Fruit fly (Drosophila melanogaster) whole organism, embryonic: Measurements from ENCODE around the gene Hayan.

ENCODE experiments used
- Adf1 ChIP-seq: fragments of 200-800 bp; sonication (Bioruptor generic); IDR thresholded peaks from 2 replicates; pipeline ENCODE4 v1.3.6; 2022; ENCODE audit warnings: missing biosample characterization, missing genetic modification characterization
- Aef1 ChIP-seq: fragments of 200-800 bp; sonication (Bioruptor generic); IDR thresholded peaks from 3 replicates; pipeline ENCODE4 v1.3.6; 2022; ENCODE audit warnings: missing biosample characterization, missing genetic modification characterization
- CG10274 ChIP-seq: fragments of 200-800 bp; sonication (Bioruptor generic); optimal IDR thresholded peaks from 3 replicates; lab custom pipeline; 2017; ENCODE audit warnings: missing biosample characterization, mild to moderate bottlenecking, missing genetic modification characterization
- CG10366 ChIP-seq: fragments of 200-800 bp; sonication (Bioruptor generic); IDR thresholded peaks from 2 replicates; pipeline ENCODE4 v1.3.6; 2022; ENCODE audit warnings: missing biosample characterization, missing genetic modification characterization
- CG13287 ChIP-seq: fragments of 200-800 bp; sonication (Bioruptor generic); IDR thresholded peaks from 2 replicates; pipeline ENCODE4 v1.3.6; 2022; ENCODE audit warnings: missing biosample characterization, missing genetic modification characterization; ENCODE audit not compliant: partially characterized antibody
- CG14050 ChIP-seq: fragments of 200-800 bp; sonication (Bioruptor generic); IDR thresholded peaks from 3 replicates; pipeline ENCODE4 v1.3.6; 2022; ENCODE audit warnings: missing biosample characterization, missing genetic modification characterization
- CG14860 ChIP-seq: fragments of 200-800 bp; sonication (Bioruptor generic); IDR thresholded peaks from 3 replicates; pipeline ENCODE4 v1.3.6; 2022; ENCODE audit warnings: missing biosample characterization, missing genetic modification characterization; ENCODE audit not compliant: partially characterized antibody
- CG18262 ChIP-seq: fragments of 200-800 bp; optimal IDR thresholded peaks from 3 replicates; lab custom pipeline; 2019; ENCODE audit warnings: missing biosample characterization, mild to moderate bottlenecking, missing genetic modification characterization, moderate library complexity
- CG2875 ChIP-seq: fragments of 200-800 bp; sonication (Bioruptor generic); optimal IDR thresholded peaks from 2 replicates; lab custom pipeline; 2017; ENCODE audit warnings: missing biosample characterization, mild to moderate bottlenecking, missing genetic modification characterization, missing genetic modification reagents
- CG31388 ChIP-seq: fragments of 200-800 bp; sonication (Bioruptor generic); optimal IDR thresholded peaks from 2 replicates; lab custom pipeline; 2016; ENCODE audit warnings: missing biosample characterization, missing genetic modification characterization
- CG32767 ChIP-seq: fragments of 200-800 bp; sonication (Bioruptor generic); IDR thresholded peaks from 2 replicates; pipeline ENCODE4 v1.3.6; 2022; ENCODE audit warnings: missing biosample characterization, missing genetic modification characterization
- CG42726 ChIP-seq: fragments of 200-800 bp; sonication (Bioruptor generic); IDR thresholded peaks from 2 replicates; pipeline ENCODE4 v1.3.6; 2022; ENCODE audit warnings: missing biosample characterization, missing genetic modification characterization; ENCODE audit not compliant: partially characterized antibody
- CG5245 ChIP-seq: fragments of 200-800 bp; sonication (Bioruptor generic); optimal IDR thresholded peaks from 3 replicates; lab custom pipeline; 2016; ENCODE audit warnings: missing biosample characterization, missing genetic modification characterization
- CG7372 ChIP-seq: fragments of 200-800 bp; sonication (Bioruptor generic); IDR thresholded peaks from 2 replicates; pipeline ENCODE4 v1.3.6; 2022; ENCODE audit warnings: missing biosample characterization, missing genetic modification characterization
- CG7745 ChIP-seq: fragments of 200-800 bp; sonication (Bioruptor generic); optimal IDR thresholded peaks from 2 replicates; lab custom pipeline; 2018; ENCODE audit warnings: missing biosample characterization, mild to moderate bottlenecking, missing genetic modification characterization, moderate library complexity
- CG7963 ChIP-seq: fragments of 200-800 bp; sonication (Bioruptor generic); IDR thresholded peaks from 3 replicates; pipeline ENCODE4 v1.3.6; 2022; ENCODE audit warnings: missing biosample characterization, missing genetic modification characterization; ENCODE audit not compliant: partially characterized antibody
- CG9609 ChIP-seq: fragments of 200-800 bp; sonication (Bioruptor generic); optimal IDR thresholded peaks from 3 replicates; lab custom pipeline; 2016; ENCODE audit warnings: missing biosample characterization, missing genetic modification characterization
- CG9876 ChIP-seq: fragments of 200-800 bp; sonication (Bioruptor generic); optimal IDR thresholded peaks from 2 replicates; lab custom pipeline; 2016; ENCODE audit warnings: missing biosample characterization, missing genetic modification characterization
- Dad ChIP-seq: fragments of 200-800 bp; sonication (Bioruptor generic); optimal IDR thresholded peaks from 3 replicates; lab custom pipeline; 2016; ENCODE audit warnings: missing biosample characterization, missing genetic modification characterization
- Dbx ChIP-seq: fragments of 200-800 bp; sonication (Bioruptor generic); IDR thresholded peaks from 3 replicates; pipeline ENCODE4 v1.3.6; 2022; ENCODE audit warnings: missing biosample characterization, missing genetic modification characterization
- Dfd ChIP-seq, 2 experiments: fragments of >200 bp; optimal IDR thresholded peaks; 2 replicates each; lab custom pipeline; 2017; ENCODE audit warnings: missing biosample characterization in 2 of 2, missing genetic modification characterization in 2 of 2
- Dll ChIP-seq: fragments of 200-800 bp; sonication (Bioruptor generic); IDR thresholded peaks from 4 replicates; pipeline ENCODE4 v1.3.6; 2022; ENCODE audit warnings: missing biosample characterization, missing genetic modification characterization; ENCODE audit not compliant: partially characterized antibody
- ERR ChIP-seq: fragments of 200-800 bp; sonication (Bioruptor generic); optimal IDR thresholded peaks from 2 replicates; lab custom pipeline; 2016; ENCODE audit warnings: missing biosample characterization, missing genetic modification characterization
- Fer3 ChIP-seq: fragments of 200-800 bp; sonication (Bioruptor generic); optimal IDR thresholded peaks from 2 replicates; lab custom pipeline; 2018; ENCODE audit warnings: missing biosample characterization, mild to moderate bottlenecking, missing genetic modification characterization, moderate library complexity
- HLH4C ChIP-seq: fragments of 200-800 bp; sonication (Bioruptor generic); IDR thresholded peaks from 3 replicates; pipeline ENCODE4 v1.3.6; 2022; ENCODE audit warnings: missing biosample characterization, missing genetic modification characterization; ENCODE audit not compliant: partially characterized antibody
- Hand ChIP-seq: fragments of 200-800 bp; sonication (Bioruptor generic); optimal IDR thresholded peaks from 2 replicates; lab custom pipeline; 2017; ENCODE audit warnings: mild to moderate bottlenecking, missing biosample characterization, missing genetic modification reagents, missing genetic modification characterization
- Hr3 ChIP-seq: fragments of 200-800 bp; sonication (Bioruptor generic); optimal IDR thresholded peaks from 3 replicates; lab custom pipeline; 2016; ENCODE audit warnings: missing biosample characterization, missing genetic modification characterization
- Pdp1 ChIP-seq, 2 experiments: fragments of 200-800 bp; sonication (Bioruptor generic); optimal IDR thresholded peaks; 3 replicates each; lab custom pipeline; 2016; ENCODE audit warnings: missing biosample characterization in 2 of 2, missing genetic modification characterization in 2 of 2, mild to moderate bottlenecking in 1 of 2, moderate library complexity in 1 of 2
- Ravus ChIP-seq: fragments of 200-800 bp; sonication (Bioruptor generic); IDR thresholded peaks from 2 replicates; pipeline ENCODE4 v1.3.6; 2022; ENCODE audit warnings: missing biosample characterization, missing genetic modification characterization
- Usf ChIP-seq: fragments of 200-800 bp; sonication (Bioruptor generic); optimal IDR thresholded peaks from 2 replicates; lab custom pipeline; 2017; ENCODE audit warnings: missing genotype, missing biosample characterization, missing genetic modification characterization
- amos ChIP-seq: fragments of 200-800 bp; sonication (Bioruptor generic); IDR thresholded peaks from 2 replicates; pipeline ENCODE4 v1.3.6; 2022; ENCODE audit warnings: missing biosample characterization, missing genetic modification characterization; ENCODE audit not compliant: partially characterized antibody
- bowl ChIP-seq: fragments of 200-800 bp; sonication (Bioruptor generic); IDR thresholded peaks from 2 replicates; pipeline ENCODE4 v1.3.6; 2022; ENCODE audit warnings: missing biosample characterization, missing genetic modification characterization
- chinmo ChIP-seq: fragments of 200-800 bp; sonication (Bioruptor generic); IDR thresholded peaks from 4 replicates; pipeline ENCODE4 v1.3.6; 2022; ENCODE audit warnings: missing biosample characterization, missing genetic modification characterization; ENCODE audit not compliant: partially characterized antibody
- ci ChIP-seq: fragments of 200-800 bp; sonication (Bioruptor generic); IDR thresholded peaks from 3 replicates; pipeline ENCODE4 v1.3.6; 2022; ENCODE audit warnings: missing biosample characterization, missing genetic modification characterization
- dati ChIP-seq: fragments of 200-800 bp; sonication (Bioruptor generic); IDR thresholded peaks from 2 replicates; pipeline ENCODE4 v1.3.6; 2022; ENCODE audit warnings: missing biosample characterization, missing genetic modification characterization
- dpn ChIP-seq, 2 experiments: fragments of 200-800 bp; sonication (Bioruptor generic); optimal IDR thresholded peaks; 3 replicates each; lab custom pipeline; 2016; ENCODE audit warnings: missing biosample characterization in 2 of 2, missing genetic modification characterization in 2 of 2
- fru ChIP-seq: fragments of >200 bp; optimal IDR thresholded peaks from 2 replicates; lab custom pipeline; 2017
- fu2 ChIP-seq: fragments of 200-800 bp; sonication (Bioruptor generic); optimal IDR thresholded peaks from 2 replicates; lab custom pipeline; 2016; ENCODE audit warnings: missing biosample characterization, missing genetic modification characterization
- hbn ChIP-seq: fragments of 200-800 bp; sonication (Bioruptor generic); IDR thresholded peaks from 2 replicates; pipeline ENCODE4 v1.3.6; 2022; ENCODE audit warnings: missing biosample characterization, missing genetic modification characterization; ENCODE audit not compliant: partially characterized antibody
- luna ChIP-seq: fragments of 200-800 bp; sonication (Bioruptor generic); optimal IDR thresholded peaks from 2 replicates; lab custom pipeline; 2016; ENCODE audit warnings: missing biosample characterization, missing genetic modification characterization
- nom ChIP-seq: fragments of 200-800 bp; sonication (Bioruptor generic); optimal IDR thresholded peaks from 2 replicates; lab custom pipeline; 2017; ENCODE audit warnings: missing biosample characterization, missing genetic modification characterization, mild to moderate bottlenecking, moderate library complexity, missing genetic modification reagents
- odd ChIP-seq: fragments of 200-800 bp; sonication (Bioruptor generic); optimal IDR thresholded peaks from 2 replicates; lab custom pipeline; 2017; ENCODE audit warnings: missing biosample characterization, mild to moderate bottlenecking, missing genetic modification characterization
- run ChIP-seq: fragments of 200-800 bp; sonication (Bioruptor generic); optimal IDR thresholded peaks from 3 replicates; lab custom pipeline; 2018; ENCODE audit warnings: missing biosample characterization, mild to moderate bottlenecking, missing genetic modification characterization
- sd ChIP-seq: fragments of 200-800 bp; sonication (Bioruptor generic); optimal IDR thresholded peaks from 3 replicates; lab custom pipeline; 2018; ENCODE audit warnings: missing biosample characterization, mild to moderate bottlenecking, missing genetic modification characterization, moderate library complexity
- sens-2 ChIP-seq: fragments of 200-800 bp; sonication (Bioruptor generic); IDR thresholded peaks from 2 replicates; pipeline ENCODE4 v1.3.6; 2022; ENCODE audit warnings: missing biosample characterization, missing genetic modification characterization
- sima ChIP-seq: fragments of 200-800 bp; sonication (Bioruptor generic); optimal IDR thresholded peaks from 2 replicates; lab custom pipeline; 2016; ENCODE audit warnings: missing biosample characterization, missing genetic modification characterization
- sqz ChIP-seq: fragments of 200-800 bp; sonication (Bioruptor generic); optimal IDR thresholded peaks from 3 replicates; lab custom pipeline; 2018; ENCODE audit warnings: missing biosample characterization, mild to moderate bottlenecking, missing genetic modification characterization
- vvl ChIP-seq: fragments of 200-800 bp; sonication (Bioruptor generic); IDR thresholded peaks from 2 replicates; pipeline ENCODE4 v1.3.6; 2022; ENCODE audit warnings: missing biosample characterization, missing genetic modification characterization

Hayan gene

dm6 chrX:18483261-18484218, at the start of gene Hayan (continued):
- TF ChIP-seq bowl (no peak), ERR (GFP tag; lab: Kevin White, UChicago) (no peak), CG32767 (GFP tag; lab: Robert Waterston, UW) (no peak), CG10274 (GFP tag; lab: Kevin White, UChicago) (no peak), nom (GFP tag; lab: Kevin White, UChicago) (peak; percentile 78), Fer3 (tag; lab: Kevin White, UChicago) (no peak), CG18262 (tag; lab: Kevin White, UChicago) (no peak), CG13287 (GFP tag; lab: Robert Waterston, UW) (peak; percentile 18; the same call in 1 of the 2 replicates), CG7372 (no peak), fru (no peak), Dad (no peak), Hr3 (GFP tag; lab: Kevin White, UChicago) (no peak), run (tag; lab: Kevin White, UChicago) (no peak), CG9609 (GFP tag; lab: Kevin White, UChicago) (no peak), fu2 (GFP tag; lab: Kevin White, UChicago) (no peak), Usf (no peak), CG5245 (GFP tag; lab: Kevin White, UChicago) (no peak), amos (GFP tag; lab: Robert Waterston, UW) (no peak), odd (GFP tag; lab: Kevin White, UChicago) (no peak), CG42726 (GFP tag; lab: Robert Waterston, UW) (no peak), Dbx (GFP tag; lab: Robert Waterston, UW) (peak; percentile 6; the same call in 1 of the 3 replicates), CG7963 (no peak), sqz (GFP tag; lab: Kevin White, UChicago) (peak; percentile 8), Dll (GFP tag; lab: Robert Waterston, UW) (no peak), Ravus (no peak), sens-2 (GFP tag; lab: Robert Waterston, UW) (no peak), hbn (GFP tag; lab: Robert Waterston, UW) (no peak), ci (GFP tag; lab: Robert Waterston, UW) (no peak), luna (GFP tag; lab: Kevin White, UChicago) (no peak), Aef1 (GFP tag; lab: Robert Waterston, UW) (no peak), CG10366 (GFP tag; lab: Robert Waterston, UW) (no peak), CG14050 (GFP tag; lab: Robert Waterston, UW) (no peak), Adf1 (GFP tag; lab: Robert Waterston, UW) (peak; percentile 23; the same call in 1 of the 2 replicates), chinmo (GFP tag; lab: Robert Waterston, UW) (0 out of 4 replicates have a peak, but pooled peaks have one; percentile 63), CG7745 (tag; lab: Kevin White, UChicago) (no peak), sd (no peak), Hand (GFP tag; lab: Kevin White, UChicago) (no peak), CG2875 (GFP tag; lab: Kevin White, UChicago) (no peak), CG9876 (no peak), HLH4C (GFP tag; lab: Robert Waterston, UW) (no peak), sima (GFP tag; lab: Kevin White, UChicago) (no peak), vvl (0 out of 2 replicates have a peak, but pooled peaks have one; percentile 17), dati (GFP tag; lab: Robert Waterston, UW) (no peak), Pdp1 (GFP tag; optimal IDR thresholded peaks at IDR 0.05; lab: Kevin White, UChicago) (peak in 1 of 2 experiments; percentile 17), Dfd (GFP tag; optimal IDR thresholded peaks at IDR 0.05; lab: Kevin White, UChicago) (no peak), CG14860 (GFP tag; lab: Robert Waterston, UW) (no peak), dpn (GFP tag; optimal IDR thresholded peaks at IDR 0.05; lab: Kevin White, UChicago) (no peak), CG31388 (GFP tag; lab: Kevin White, UChicago) (no peak)
